Worm (Caenorhabditis elegans) whole organism, L2 larva: ENCODE data around the gene zipt-7.2.

Experiments used
- ceh-16 ChIP-seq: fragments of 150-350 bp; optimal IDR thresholded peaks from 2 replicates; lab custom pipeline; 2014; ENCODE audit warnings: missing biosample characterization, missing genetic modification characterization
- ceh-82 ChIP-seq: fragments of 150-350 bp; optimal IDR thresholded peaks from 2 replicates; lab custom pipeline; 2014; ENCODE audit warnings: missing biosample characterization, missing genetic modification characterization
- elt-1 ChIP-seq: fragments of 150-350 bp; optimal IDR thresholded peaks from 2 replicates; lab custom pipeline; 2014; ENCODE audit warnings: missing biosample characterization, missing genetic modification characterization
- fos-1 ChIP-seq: fragments of 150-350 bp; optimal IDR thresholded peaks from 2 replicates; lab custom pipeline; 2014; ENCODE audit warnings: missing biosample characterization, missing genetic modification characterization
- lin-13 ChIP-seq: fragments of 150-350 bp; optimal IDR thresholded peaks from 2 replicates; lab custom pipeline; 2014; ENCODE audit warnings: missing biosample characterization, missing genetic modification reagents, missing genetic modification characterization
- lin-39 ChIP-seq: fragments of 150-350 bp; optimal IDR thresholded peaks from 2 replicates; lab custom pipeline; 2014; ENCODE audit warnings: missing biosample characterization, missing genetic modification reagents, missing genetic modification characterization
- mab-5 ChIP-seq: fragments of 150-350 bp; optimal IDR thresholded peaks from 2 replicates; lab custom pipeline; 2014; ENCODE audit warnings: missing biosample characterization, missing genetic modification characterization
- nhr-129 ChIP-seq: fragments of 150-350 bp; optimal IDR thresholded peaks from 2 replicates; lab custom pipeline; 2014; ENCODE audit warnings: missing biosample characterization, missing genetic modification characterization
- nhr-25 ChIP-seq: fragments of 150-350 bp; sonication (generic microtip); optimal IDR thresholded peaks from 3 replicates; lab custom pipeline; 2014; ENCODE audit warnings: missing biosample characterization, missing genetic modification characterization
- snpc-4 ChIP-seq: fragments of 150-350 bp; optimal IDR thresholded peaks from 2 replicates; lab custom pipeline; 2014; ENCODE audit warnings: missing biosample characterization, missing genetic modification characterization
- unc-39 ChIP-seq: fragments of 150-350 bp; optimal IDR thresholded peaks from 2 replicates; lab custom pipeline; 2014; ENCODE audit warnings: missing biosample characterization, missing genetic modification characterization
- unc-55 ChIP-seq: fragments of 150-350 bp; sonication (generic microtip); optimal IDR thresholded peaks from 3 replicates; lab custom pipeline; 2014; ENCODE audit warnings: missing biosample characterization, missing genetic modification reagents, missing genetic modification characterization
- unc-62 ChIP-seq: fragments of 150-350 bp; optimal IDR thresholded peaks from 2 replicates; lab custom pipeline; 2014; ENCODE audit warnings: missing biosample characterization, missing genetic modification reagents, missing genetic modification characterization

DNA sequence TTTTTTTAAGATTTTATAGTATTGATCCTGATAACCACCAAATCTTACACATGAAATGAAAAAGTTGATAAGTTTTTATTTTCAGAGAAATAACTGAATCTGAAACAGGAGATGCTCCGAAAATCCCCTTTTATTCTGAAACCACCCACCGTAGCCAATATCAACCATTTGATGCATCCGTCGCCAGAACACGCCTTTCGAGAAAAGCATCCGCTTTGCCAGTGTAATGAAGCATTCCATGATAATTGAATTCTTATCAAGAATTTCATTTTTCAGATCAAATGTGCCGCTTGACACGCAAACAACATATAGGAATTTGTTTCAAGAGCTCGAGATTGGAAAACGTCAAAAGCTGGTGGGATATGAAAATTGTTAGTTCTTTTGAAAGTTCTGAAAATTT, 2.9 kb downstream of the zipt-7.2 start, which contains the start of gene tbh-1:
- TF ChIP-seq ceh-16 (tag; lab: Kevin White, UChicago) = no peak
- TF ChIP-seq lin-39 = no peak
- no peak for TF ChIP-seq nhr-129
- no peak for TF ChIP-seq snpc-4
- TF ChIP-seq ceh-82 (tag; lab: Kevin White, UChicago) = no peak
- TF ChIP-seq unc-39 = no peak
- TF ChIP-seq fos-1 (tag; lab: Kevin White, UChicago) = no peak
- no peak for TF ChIP-seq nhr-25
- TF ChIP-seq lin-13 (GFP tag; lab: Kevin White, UChicago) = no peak
- no peak for TF ChIP-seq elt-1
- TF ChIP-seq mab-5 (tag; lab: Kevin White, UChicago) = no peak
- no peak for TF ChIP-seq unc-55 (GFP tag; lab: Kevin White, UChicago)
- no peak for TF ChIP-seq unc-62 (GFP tag; lab: Kevin White, UChicago)
